Fruit fly (Drosophila melanogaster): Measurements from ENCODE around the gene CG13022.

dm6 chr3L:16977311-16977710, 38.6 kb upstream of the CG13022 start:
- TF ChIP-seq OdsH (GFP tag; optimal IDR thresholded peaks at IDR 0.05) (no peak), Eip93F (GFP tag; optimal IDR thresholded peaks at IDR 0.05) (no peak), CG6276 (GFP tag; optimal IDR thresholded peaks at IDR 0.05) (no peak), CG7368 (GFP tag; optimal IDR thresholded peaks at IDR 0.05) (no peak), CG8632 (GFP tag; optimal IDR thresholded peaks at IDR 0.05) (no peak), cyc (GFP tag; optimal IDR thresholded peaks at IDR 0.05) (no peak), CG3032 (tag; optimal IDR thresholded peaks at IDR 0.05) (no peak), Blimp-1 (GFP tag; optimal IDR thresholded peaks at IDR 0.05) (no peak), Sox102F (GFP tag; optimal IDR thresholded peaks at IDR 0.05) (no peak)

Measured in whole organism, prepupa.